Worm (Caenorhabditis elegans): ENCODE results near the gene sup-10.

Gene sup-10

ce11 chrX:17513507-17514113 lies 14.5 kb upstream of the sup-10 start, which contains the start of gene nhr-1 (continued):
- peak; percentile 29 for TF ChIP-seq snpc-4 (tag; optimal IDR thresholded peaks at IDR 0.05)
- TF ChIP-seq alr-1 (tag; optimal IDR thresholded peaks at IDR 0.05; ENCODE audit: borderline replicate concordance) = no peak
- peak; percentile 4 for TF ChIP-seq ceh-63 (GFP tag; optimal IDR thresholded peaks at IDR 0.05)
- TF ChIP-seq fkh-8 (tag; optimal IDR thresholded peaks at IDR 0.05) = peak; percentile 86
- no peak for TF ChIP-seq pag-3 (tag; optimal IDR thresholded peaks at IDR 0.05; ENCODE audit: borderline replicate concordance, insufficient read depth)
- peak; percentile 72 for TF ChIP-seq fkh-10 (GFP tag; optimal IDR thresholded peaks at IDR 0.05)
- peak; percentile 62 for TF ChIP-seq nhr-77 (tag; optimal IDR thresholded peaks at IDR 0.05)
- TF ChIP-seq isw-1 (GFP tag; IDR thresholded peaks at IDR 0.05) = peak; percentile 38
- peak; percentile 59 for TF ChIP-seq lir-3 (tag; optimal IDR thresholded peaks at IDR 0.05; ENCODE audit: poor library complexity)
- TF ChIP-seq sptf-1 (tag; optimal IDR thresholded peaks at IDR 0.05) = no peak
- TF ChIP-seq unc-62 (GFP tag; optimal IDR thresholded peaks at IDR 0.05) = no peak
- TF ChIP-seq lin-35 (GFP tag; optimal IDR thresholded peaks at IDR 0.05) = peak; percentile 54 to 74
- peak in 1 of 2 experiments; percentile 18 for TF ChIP-seq ztf-11 (tag; optimal IDR thresholded peaks at IDR 0.05)
- no peak for TF ChIP-seq fkh-4 (tag; optimal IDR thresholded peaks at IDR 0.05; ENCODE audit: borderline replicate concordance)
- TF ChIP-seq ztf-4 (tag; optimal IDR thresholded peaks at IDR 0.05) = peak; percentile 85
- TF ChIP-seq C16A3.4 (tag; optimal IDR thresholded peaks at IDR 0.05) = peak; percentile 69

ce11 chrX:17514422-17514821 lies 13.7 kb upstream of the sup-10 start:
- TF ChIP-seq ceh-63 (GFP tag; optimal IDR thresholded peaks at IDR 0.05) (no peak), hlh-4 (tag; optimal IDR thresholded peaks at IDR 0.05) (no peak), skn-1 (tag; optimal IDR thresholded peaks at IDR 0.05) (peak; percentile 13), tlp-1 (tag; optimal IDR thresholded peaks at IDR 0.05) (no peak), rnt-1 (tag; optimal IDR thresholded peaks at IDR 0.05) (no peak), fkh-8 (tag; optimal IDR thresholded peaks at IDR 0.05) (peak; percentile 1), nhr-77 (tag; optimal IDR thresholded peaks at IDR 0.05) (peak; percentile 5), pax-3 (tag; optimal IDR thresholded peaks at IDR 0.05) (no peak), C16A3.4 (tag; optimal IDR thresholded peaks at IDR 0.05) (no peak), efl-1 (optimal IDR thresholded peaks at IDR 0.05) (no peak), efl-1 (GFP tag; optimal IDR thresholded peaks at IDR 0.05 in 1 of 2) (peak in 1 of 2 experiments; percentile 3), ceh-82 (tag; optimal IDR thresholded peaks at IDR 0.05) (peak in 1 of 3 experiments; percentile 18), lin-14 (GFP tag; optimal IDR thresholded peaks at IDR 0.05) (peak; percentile 27), nhr-12 (tag; optimal IDR thresholded peaks at IDR 0.05) (no peak), tbx-2 (tag; optimal IDR thresholded peaks at IDR 0.05) (no peak), unc-62 (GFP tag; optimal IDR thresholded peaks at IDR 0.05) (no peak)

ce11 chrX:17515207-17515902 lies 12.8 kb upstream of the sup-10 start:
- no peak for TF ChIP-seq F16B12.6 (tag; optimal IDR thresholded peaks at IDR 0.05)
- no peak for TF ChIP-seq jun-1 (tag; optimal IDR thresholded peaks at IDR 0.05)
- TF ChIP-seq swsn-7 (tag; optimal IDR thresholded peaks at IDR 0.05) = no peak
- TF ChIP-seq skn-1 (tag; optimal IDR thresholded peaks at IDR 0.05) = peak; percentile 13
- peak in 1 of 6 experiments; percentile 63 for TF ChIP-seq elt-3 (tag; optimal IDR thresholded peaks at IDR 0.05)
- no peak for TF ChIP-seq ceh-88 (GFP tag; IDR thresholded peaks at IDR 0.05)
- TF ChIP-seq pag-3 (tag; optimal IDR thresholded peaks at IDR 0.05; ENCODE audit: borderline replicate concordance, insufficient read depth) = no peak
- TF ChIP-seq mdl-1 (tag; optimal IDR thresholded peaks at IDR 0.05) = peak in 1 of 2 experiments; percentile 21
- peak; percentile 45 for TF ChIP-seq nhr-20 (tag; optimal IDR thresholded peaks at IDR 0.05)
- peak; percentile 26 for TF ChIP-seq nhr-71 (tag; optimal IDR thresholded peaks at IDR 0.05)
- no peak for TF ChIP-seq ceh-90 (tag; optimal IDR thresholded peaks at IDR 0.05)
- peak; percentile 49 for TF ChIP-seq lin-14 (GFP tag; optimal IDR thresholded peaks at IDR 0.05)
- peak; percentile 65 for TF ChIP-seq nhr-85 (tag)
- TF ChIP-seq dsc-1 (tag; optimal IDR thresholded peaks at IDR 0.05) = peak; percentile 80
- no peak for TF ChIP-seq lin-39 (tag; optimal IDR thresholded peaks at IDR 0.05)
- peak; percentile 48 for TF ChIP-seq pax-3 (tag; optimal IDR thresholded peaks at IDR 0.05)
- no peak for TF ChIP-seq ceh-8 (GFP tag; optimal IDR thresholded peaks at IDR 0.05)
- TF ChIP-seq blmp-1 (tag; optimal IDR thresholded peaks at IDR 0.05) = peak; percentile 94
- TF ChIP-seq snu-23 (GFP tag; optimal IDR thresholded peaks at IDR 0.05) = peak; percentile 20
- TF ChIP-seq nhr-90 (tag; optimal IDR thresholded peaks at IDR 0.05; ENCODE audit: poor library complexity) = no peak
- no peak for TF ChIP-seq unc-62 (GFP tag; optimal IDR thresholded peaks at IDR 0.05)
- TF ChIP-seq fkh-8 (tag; optimal IDR thresholded peaks at IDR 0.05) = peak; percentile 54
- TF ChIP-seq C16A3.4 (tag; optimal IDR thresholded peaks at IDR 0.05) = no peak
- no peak for TF ChIP-seq vab-15 (tag; optimal IDR thresholded peaks at IDR 0.05)
- TF ChIP-seq elt-2 (tag; optimal IDR thresholded peaks at IDR 0.05) = no peak
- peak; percentile 2 for TF ChIP-seq tbx-2 (tag; optimal IDR thresholded peaks at IDR 0.05)
- peak; percentile 16 for TF ChIP-seq unc-130 (tag; optimal IDR thresholded peaks at IDR 0.05)
